Worm (Caenorhabditis elegans): ENCODE measurements around the gene C44C10.7.

The C44C10.7 gene

DNA sequence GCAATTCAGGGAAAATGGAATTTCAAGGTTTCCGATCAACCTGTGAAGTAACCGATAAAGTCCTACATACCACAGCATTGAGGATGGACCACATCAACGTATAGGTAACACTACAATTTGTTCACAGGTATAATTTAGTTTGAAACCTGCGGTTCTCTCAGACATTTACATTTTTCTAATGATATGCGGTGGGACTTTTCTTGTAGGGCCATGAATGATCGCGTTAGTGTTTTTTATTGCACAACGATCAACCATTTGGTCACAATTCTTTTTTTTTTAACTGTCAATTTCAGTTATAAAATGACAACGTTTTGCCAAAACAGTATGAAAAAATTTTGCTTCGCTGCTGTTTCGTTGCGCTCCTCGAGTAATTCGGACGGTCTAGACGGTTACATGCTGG, 8.6 kb upstream of the C44C10.7 start, which contains the start of gene C44C10.12:
C44C10.12 (plus strand) TSS at position 301 of the 400 bp plus-strand sequence.
- TF ChIP-seq tra-4 (tag; optimal IDR thresholded peaks at IDR 0.05) (no peak), ceh-36 (tag; optimal IDR thresholded peaks at IDR 0.05) (no peak), hnd-1 (tag; optimal IDR thresholded peaks at IDR 0.05) (no peak)

ce11 chrX:11693092-11693491, 5.0 kb upstream of the C44C10.7 start, which contains the start of gene smcl-1:
smcl-1 (plus strand) TSS chrX:11693464.
- TF ChIP-seq sea-1 (GFP tag; conservative IDR thresholded peaks at IDR 0.05) (no peak), B0310.2 (tag; optimal IDR thresholded peaks at IDR 0.05) (no peak), F13C5.2 (tag; optimal IDR thresholded peaks at IDR 0.05) (no peak), pes-1 (GFP tag; IDR thresholded peaks at IDR 0.05) (no peak), tbx-37 (GFP tag; conservative IDR thresholded peaks at IDR 0.05) (0 out of 2 replicates have a peak, but pooled peaks have one; percentile 41), aly-1 (tag; optimal IDR thresholded peaks at IDR 0.05) (no peak), flt-1 (GFP tag; IDR thresholded peaks at IDR 0.05) (no peak), ets-7 (tag; optimal IDR thresholded peaks at IDR 0.05) (no peak), tra-4 (tag; optimal IDR thresholded peaks at IDR 0.05) (no peak)

- TF ChIP-seq ceh-13 (GFP tag; optimal IDR thresholded peaks at IDR 0.05), result no peak
- no peak for TF ChIP-seq hmg-4 (GFP tag; optimal IDR thresholded peaks at IDR 0.05)
- no peak for TF ChIP-seq scrt-1 (GFP tag; IDR thresholded peaks at IDR 0.05)
- no peak for TF ChIP-seq pes-1 (GFP tag; IDR thresholded peaks at IDR 0.05)
- no peak for TF ChIP-seq sea-1 (GFP tag; conservative IDR thresholded peaks at IDR 0.05)
- no peak for TF ChIP-seq ceh-36 (tag; optimal IDR thresholded peaks at IDR 0.05)
- no peak for TF ChIP-seq tbx-37 (GFP tag; conservative IDR thresholded peaks at IDR 0.05)
- no peak for TF ChIP-seq hmbx-1 (tag; optimal IDR thresholded peaks at IDR 0.05)
- TF ChIP-seq tbx-11 (GFP tag; IDR thresholded peaks at IDR 0.05), result no peak
- TF ChIP-seq ama-1 (optimal IDR thresholded peaks at IDR 0.05), result no peak
- no peak for TF ChIP-seq flt-1 (GFP tag; IDR thresholded peaks at IDR 0.05)
Observed at ce11 chrX:11690014-11690591, 2.0 kb upstream of the C44C10.7 start, which contains the start of the genes C44C10.10 and C44C10.5. C44C10.10 (plus strand) TSS chrX:11690314. C44C10.5 (plus strand) TSS chrX:11690541.

DNA sequence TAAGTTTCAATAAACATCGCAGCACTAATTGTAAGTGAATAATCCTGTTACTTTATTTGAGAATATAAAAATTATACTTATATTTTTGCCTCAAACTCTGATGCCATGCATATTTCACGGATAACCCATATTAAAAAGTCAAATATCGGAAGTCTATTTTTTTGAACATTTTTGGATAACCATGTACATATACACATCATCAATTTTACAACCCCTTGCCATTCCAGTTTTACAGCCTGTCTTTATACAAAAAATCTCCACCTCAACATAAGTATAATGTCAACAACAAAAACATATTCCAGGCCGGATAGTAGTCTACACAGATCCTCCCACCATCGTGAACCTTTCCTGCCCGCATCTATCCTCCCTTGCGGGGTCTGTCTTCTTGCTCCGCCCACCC, 3.8 kb downstream of the C44C10.7 start, which contains the start of gene hnd-1:
hnd-1 (plus strand) TSS at position 301 of the 400 bp plus-strand sequence.
- TF ChIP-seq hnd-1 (tag; optimal IDR thresholded peaks at IDR 0.05), result no peak
- no peak for TF ChIP-seq pes-1 (GFP tag; IDR thresholded peaks at IDR 0.05)
- TF ChIP-seq hmbx-1 (tag; optimal IDR thresholded peaks at IDR 0.05), result no peak
- no peak for TF ChIP-seq tbx-37 (GFP tag; conservative IDR thresholded peaks at IDR 0.05)
- no peak for TF ChIP-seq F13C5.2 (tag; optimal IDR thresholded peaks at IDR 0.05)
- no peak for TF ChIP-seq sea-1 (GFP tag; conservative IDR thresholded peaks at IDR 0.05)
- no peak for TF ChIP-seq scrt-1 (GFP tag; IDR thresholded peaks at IDR 0.05)
- no peak for TF ChIP-seq ceh-36 (tag; optimal IDR thresholded peaks at IDR 0.05)
- no peak for TF ChIP-seq flt-1 (GFP tag; IDR thresholded peaks at IDR 0.05)
- no peak for TF ChIP-seq ama-1 (optimal IDR thresholded peaks at IDR 0.05)
- TF ChIP-seq tbx-11 (GFP tag; IDR thresholded peaks at IDR 0.05), result no peak
- TF ChIP-seq hmg-4 (GFP tag; optimal IDR thresholded peaks at IDR 0.05), result no peak
- no peak for TF ChIP-seq tra-4 (tag; optimal IDR thresholded peaks at IDR 0.05)
- no peak for TF ChIP-seq ceh-13 (GFP tag; optimal IDR thresholded peaks at IDR 0.05)
- no peak for TF ChIP-seq aly-1 (tag; optimal IDR thresholded peaks at IDR 0.05)

ce11 chrX:11680851-11681250, 7.2 kb downstream of the C44C10.7 start, which contains the start of gene T04F8.7:
T04F8.7 (minus strand) TSS chrX:11680980.
- TF ChIP-seq tbx-37 (GFP tag; conservative IDR thresholded peaks at IDR 0.05) (no peak), pes-1 (GFP tag; IDR thresholded peaks at IDR 0.05) (no peak), hmbx-1 (tag; optimal IDR thresholded peaks at IDR 0.05) (no peak), sea-1 (GFP tag; conservative IDR thresholded peaks at IDR 0.05) (no peak), hnd-1 (tag; optimal IDR thresholded peaks at IDR 0.05) (no peak), tbx-11 (GFP tag; IDR thresholded peaks at IDR 0.05) (no peak), tra-4 (tag; optimal IDR thresholded peaks at IDR 0.05) (no peak), hmg-4 (GFP tag; optimal IDR thresholded peaks at IDR 0.05) (no peak), F13C5.2 (tag; optimal IDR thresholded peaks at IDR 0.05) (no peak), ets-7 (tag; optimal IDR thresholded peaks at IDR 0.05) (no peak), ama-1 (optimal IDR thresholded peaks at IDR 0.05) (no peak), aly-1 (tag; optimal IDR thresholded peaks at IDR 0.05) (no peak), flt-1 (GFP tag; IDR thresholded peaks at IDR 0.05) (no peak), B0310.2 (tag; optimal IDR thresholded peaks at IDR 0.05) (no peak), scrt-1 (GFP tag; IDR thresholded peaks at IDR 0.05) (no peak), ceh-36 (tag; optimal IDR thresholded peaks at IDR 0.05) (no peak), ceh-13 (GFP tag; optimal IDR thresholded peaks at IDR 0.05) (no peak)

- no peak for TF ChIP-seq scrt-1 (GFP tag; IDR thresholded peaks at IDR 0.05)
- TF ChIP-seq ceh-13 (GFP tag; optimal IDR thresholded peaks at IDR 0.05), result no peak
- no peak for TF ChIP-seq hnd-1 (tag; optimal IDR thresholded peaks at IDR 0.05)
- TF ChIP-seq hmbx-1 (tag; optimal IDR thresholded peaks at IDR 0.05), result no peak
- no peak for TF ChIP-seq sea-1 (GFP tag; conservative IDR thresholded peaks at IDR 0.05)
- no peak for TF ChIP-seq B0310.2 (tag; optimal IDR thresholded peaks at IDR 0.05)
- no peak for TF ChIP-seq hmg-4 (GFP tag; optimal IDR thresholded peaks at IDR 0.05)
- TF ChIP-seq tbx-37 (GFP tag; conservative IDR thresholded peaks at IDR 0.05), result no peak
- TF ChIP-seq ama-1 (optimal IDR thresholded peaks at IDR 0.05), result no peak
- TF ChIP-seq ceh-36 (tag; optimal IDR thresholded peaks at IDR 0.05), result no peak
- TF ChIP-seq tra-4 (tag; optimal IDR thresholded peaks at IDR 0.05), result no peak
- TF ChIP-seq aly-1 (tag; optimal IDR thresholded peaks at IDR 0.05), result no peak
- no peak for TF ChIP-seq ets-7 (tag; optimal IDR thresholded peaks at IDR 0.05)
- no peak for TF ChIP-seq F13C5.2 (tag; optimal IDR thresholded peaks at IDR 0.05)
- TF ChIP-seq pes-1 (GFP tag; IDR thresholded peaks at IDR 0.05), result no peak
- TF ChIP-seq flt-1 (GFP tag; IDR thresholded peaks at IDR 0.05), result no peak
- no peak for TF ChIP-seq tbx-11 (GFP tag; IDR thresholded peaks at IDR 0.05)
Observed at ce11 chrX:11679211-11679977, 8.7 kb downstream of the C44C10.7 start.

- no peak for TF ChIP-seq flt-1 (GFP tag; IDR thresholded peaks at IDR 0.05)
- TF ChIP-seq sea-1 (GFP tag; conservative IDR thresholded peaks at IDR 0.05), result 0 out of 2 replicates have a peak, but pooled peaks have one; percentile 23
- TF ChIP-seq F13C5.2 (tag; optimal IDR thresholded peaks at IDR 0.05), result no peak
Observed at ce11 chrX:11675573-11675972, 12.5 kb downstream of the C44C10.7 start.

Measured in whole organism, early embryonic.